Fruit fly (Drosophila melanogaster): ENCODE results near the gene CG4496.

CG4496 gene

DNA sequence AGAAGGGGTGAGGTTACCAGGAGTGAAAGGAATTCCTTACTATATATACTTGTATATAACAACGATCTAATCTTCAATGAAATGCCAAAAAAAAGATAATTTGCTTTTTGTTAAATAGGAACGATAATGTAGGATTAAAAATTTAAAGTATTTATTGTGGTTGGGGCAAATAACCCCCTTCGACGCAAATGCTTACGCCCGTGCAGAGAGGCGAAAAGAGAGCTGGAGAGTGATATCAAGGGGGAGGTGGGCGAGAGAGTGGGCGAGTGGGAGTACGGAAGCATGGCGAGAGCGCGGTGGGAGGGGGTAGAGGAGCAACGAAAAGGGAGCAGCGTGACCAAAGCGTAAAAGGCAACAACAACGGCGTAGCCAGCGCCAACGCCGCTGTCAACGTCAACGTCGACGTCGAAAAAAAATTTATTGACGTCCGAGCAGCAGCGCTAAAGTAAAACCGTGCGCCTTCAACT, 1.2 kb downstream of the CG4496 start (continued):
- peak; percentile 97 for TF ChIP-seq CG11247 (GFP tag; IDR thresholded peaks at IDR 0.05)
- peak; percentile 86 for TF ChIP-seq CG10959 (GFP tag; IDR thresholded peaks at IDR 0.05)
- TF ChIP-seq CTCF (GFP tag; optimal IDR thresholded peaks at IDR 0.05), result peak; percentile 70
- peak; percentile 91 for TF ChIP-seq D19B (GFP tag; optimal IDR thresholded peaks at IDR 0.05)

DNA sequence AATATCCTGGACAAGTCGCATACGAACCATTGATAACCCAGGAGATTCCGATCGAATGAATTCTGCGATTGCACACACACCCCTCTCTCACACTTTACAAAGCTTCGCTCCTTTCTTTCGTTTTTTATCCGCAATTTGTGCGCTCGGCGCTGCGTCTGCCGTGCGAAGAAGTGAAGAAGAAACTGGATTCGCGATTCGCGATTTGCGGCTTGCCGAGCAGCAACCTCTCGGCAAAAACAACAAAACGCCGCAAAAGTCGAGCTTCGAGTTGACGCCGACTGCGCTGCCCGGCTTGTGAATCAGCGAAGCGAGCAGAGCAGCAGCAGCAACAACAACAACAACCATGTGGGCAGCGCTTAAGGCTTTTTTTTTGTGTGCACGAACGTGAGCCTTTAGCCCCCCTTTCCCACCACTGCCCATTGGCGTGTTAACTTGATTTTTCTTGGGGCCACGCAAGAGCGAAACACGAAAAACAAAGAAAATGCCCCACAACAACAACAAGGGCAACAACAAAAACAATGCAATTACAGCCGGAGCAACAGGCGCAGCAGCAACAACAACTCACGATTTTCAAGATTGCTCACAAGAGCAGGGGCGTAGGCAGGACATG, 1.8 kb downstream of the CG4496 start:
- no peak for TF ChIP-seq slbo (GFP tag; IDR thresholded peaks at IDR 0.05)
- no peak for TF ChIP-seq Lhr (GFP tag; optimal IDR thresholded peaks at IDR 0.05)
- no peak for TF ChIP-seq pros (GFP tag; optimal IDR thresholded peaks at IDR 0.05)
- TF ChIP-seq org-1 (GFP tag; optimal IDR thresholded peaks at IDR 0.05), result no peak
- no peak for TF ChIP-seq Dp (GFP tag; optimal IDR thresholded peaks at IDR 0.05)
- no peak for TF ChIP-seq ewg (GFP tag; optimal IDR thresholded peaks at IDR 0.05)
- no peak for TF ChIP-seq Ets97D (GFP tag; optimal IDR thresholded peaks at IDR 0.05)
- TF ChIP-seq knrl (GFP tag; IDR thresholded peaks at IDR 0.05; ENCODE audit: partially characterized antibody), result 0 out of 3 replicates have a peak, but pooled peaks have one; percentile 31
- no peak for TF ChIP-seq fru (optimal IDR thresholded peaks at IDR 0.05)
- peak in 1 of 2 experiments; percentile 41 for TF ChIP-seq tll (GFP tag; optimal IDR thresholded peaks at IDR 0.05)
- 0 out of 2 replicates have a peak, but pooled peaks have one; percentile 4 for TF ChIP-seq amos (GFP tag; IDR thresholded peaks at IDR 0.05; ENCODE audit: partially characterized antibody)
- TF ChIP-seq onecut (GFP tag; IDR thresholded peaks at IDR 0.05), result no peak
- TF ChIP-seq CG10321 (GFP tag; IDR thresholded peaks at IDR 0.05), result no peak
- TF ChIP-seq slou (GFP tag; optimal IDR thresholded peaks at IDR 0.05), result no peak
- TF ChIP-seq scrt (GFP tag; optimal IDR thresholded peaks at IDR 0.05), result no peak
- no peak for TF ChIP-seq CG8290 (GFP tag; optimal IDR thresholded peaks at IDR 0.05)
- TF ChIP-seq CG8290 (tag; optimal IDR thresholded peaks at IDR 0.05), result no peak
- TF ChIP-seq Vsx1 (GFP tag; optimal IDR thresholded peaks at IDR 0.05), result no peak
- peak in 1 of 2 experiments; percentile 31 for TF ChIP-seq insv (GFP tag; optimal IDR thresholded peaks at IDR 0.05)
- TF ChIP-seq crc (GFP tag; optimal IDR thresholded peaks at IDR 0.05), result no peak
- no peak for TF ChIP-seq B-H1 (GFP tag; IDR thresholded peaks at IDR 0.05)
- TF ChIP-seq CG15696 (tag; optimal IDR thresholded peaks at IDR 0.05), result no peak
- peak; percentile 95 for TF ChIP-seq CG4360 (GFP tag; IDR thresholded peaks at IDR 0.05)
- no peak for TF ChIP-seq CG12219 (GFP tag; optimal IDR thresholded peaks at IDR 0.05)
- TF ChIP-seq cas (GFP tag; IDR thresholded peaks at IDR 0.05), result no peak
- no peak for TF ChIP-seq CG12236 (GFP tag; optimal IDR thresholded peaks at IDR 0.05)
- no peak for TF ChIP-seq ham (GFP tag; IDR thresholded peaks at IDR 0.05)
- no peak for TF ChIP-seq CG8478 (optimal IDR thresholded peaks at IDR 0.05)
- no peak for TF ChIP-seq toy (GFP tag; IDR thresholded peaks at IDR 0.05)
- TF ChIP-seq chif (GFP tag; optimal IDR thresholded peaks at IDR 0.05), result no peak
- TF ChIP-seq dmrt11E (tag; optimal IDR thresholded peaks at IDR 0.05), result no peak
- TF ChIP-seq Neu2 (GFP tag; optimal IDR thresholded peaks at IDR 0.05; ENCODE audit: borderline replicate concordance), result no peak
- TF ChIP-seq CG7357 (GFP tag; IDR thresholded peaks at IDR 0.05), result no peak
- no peak for TF ChIP-seq CG5953 (GFP tag; IDR thresholded peaks at IDR 0.05)
- TF ChIP-seq CG9609 (GFP tag; optimal IDR thresholded peaks at IDR 0.05), result no peak
- no peak for TF ChIP-seq zfh2 (GFP tag; optimal IDR thresholded peaks at IDR 0.05)
- peak; percentile 49 for TF ChIP-seq Adf1 (GFP tag; IDR thresholded peaks at IDR 0.05)
- no peak for TF ChIP-seq CG17361 (GFP tag; IDR thresholded peaks at IDR 0.05)
- no peak for TF ChIP-seq CG5245 (GFP tag; optimal IDR thresholded peaks at IDR 0.05)
- no peak for TF ChIP-seq sima (GFP tag; optimal IDR thresholded peaks at IDR 0.05)
- TF ChIP-seq B-H2 (GFP tag; optimal IDR thresholded peaks at IDR 0.05), result no peak
- no peak for TF ChIP-seq Tbp (GFP tag; optimal IDR thresholded peaks at IDR 0.05)
- no peak for TF ChIP-seq CG15269 (tag; optimal IDR thresholded peaks at IDR 0.05)
- TF ChIP-seq ftz-f1 (GFP tag; optimal IDR thresholded peaks at IDR 0.05), result no peak
- TF ChIP-seq schlank (tag; optimal IDR thresholded peaks at IDR 0.05), result no peak
- TF ChIP-seq nerfin-2 (GFP tag; IDR thresholded peaks at IDR 0.05; ENCODE audit: partially characterized antibody), result no peak
- TF ChIP-seq CG14965 (GFP tag; optimal IDR thresholded peaks at IDR 0.05; ENCODE audit: borderline replicate concordance), result no peak

Measured in whole organism, embryonic.